Fruit fly (Drosophila melanogaster): ENCODE results near the gene LSm3.

DNA sequence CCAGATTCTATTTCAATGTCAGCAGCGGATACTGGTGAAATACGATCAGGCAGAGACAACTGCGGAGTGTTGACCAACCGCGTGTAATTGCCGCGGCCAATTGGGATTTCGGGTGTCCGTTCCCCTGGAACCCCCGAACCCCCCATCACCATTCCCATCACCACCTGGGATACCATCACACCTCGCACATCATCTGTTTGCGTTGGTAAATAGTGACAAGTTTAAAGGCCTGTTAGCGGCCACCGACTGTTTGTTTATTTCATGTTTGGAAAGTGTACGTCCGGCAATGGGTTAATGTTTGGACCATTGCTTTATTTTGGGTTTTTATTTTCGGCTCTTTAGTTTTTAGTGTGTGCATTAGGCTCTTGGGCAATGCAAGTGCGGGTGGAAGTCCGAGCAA, 49.1 kb upstream of the LSm3 start:
- TF ChIP-seq psq (optimal IDR thresholded peaks at IDR 0.05) (no peak), CG8478 (optimal IDR thresholded peaks at IDR 0.05) (no peak), pan (optimal IDR thresholded peaks at IDR 0.05) (no peak)

Measured in whole organism.